Fruit fly (Drosophila melanogaster) whole organism, embryonic: Measurements from ENCODE around the gene CG34242.

Experiments used
- CG10147 ChIP-seq: fragments of 200-800 bp; sonication (Bioruptor generic); optimal IDR thresholded peaks from 2 replicates; lab custom pipeline; 2019; ENCODE audit warnings: missing biosample characterization, mild to moderate bottlenecking, missing genetic modification characterization, moderate library complexity
- CG10959 ChIP-seq: fragments of 200-800 bp; sonication (Bioruptor generic); IDR thresholded peaks from 2 replicates; pipeline ENCODE4 v1.3.6; 2022; ENCODE audit warnings: missing biosample characterization, missing genetic modification characterization
- CG11560 ChIP-seq: fragments of 200-800 bp; sonication (Bioruptor generic); IDR thresholded peaks from 3 replicates; pipeline ENCODE4 v1.3.6; 2022; ENCODE audit warnings: missing biosample characterization, missing genetic modification characterization
- CG12769 ChIP-seq: fragments of 200-800 bp; sonication (Bioruptor generic); optimal IDR thresholded peaks from 2 replicates; lab custom pipeline; 2019; ENCODE audit warnings: missing biosample characterization, mild to moderate bottlenecking, missing genetic modification characterization, moderate library complexity
- CG13624 ChIP-seq: fragments of 200-800 bp; sonication (Bioruptor generic); optimal IDR thresholded peaks from 2 replicates; lab custom pipeline; 2016; ENCODE audit warnings: missing biosample characterization, missing genetic modification characterization
- CG14014 ChIP-seq: fragments of 200-800 bp; sonication (Bioruptor generic); IDR thresholded peaks from 2 replicates; pipeline ENCODE4 v1.3.6; 2022; ENCODE audit warnings: missing biosample characterization, missing genetic modification characterization
- CG1792 ChIP-seq: fragments of 200-800 bp; sonication (Bioruptor generic); optimal IDR thresholded peaks from 2 replicates; lab custom pipeline; 2016; ENCODE audit warnings: missing biosample characterization, missing genetic modification characterization
- CG18619 ChIP-seq: fragments of 200-800 bp; sonication (Bioruptor generic); optimal IDR thresholded peaks from 3 replicates; lab custom pipeline; 2017; ENCODE audit warnings: missing biosample characterization, mild to moderate bottlenecking, missing genetic modification characterization
- CG2202 ChIP-seq: fragments of 200-800 bp; sonication (Bioruptor generic); optimal IDR thresholded peaks from 2 replicates; lab custom pipeline; 2018; ENCODE audit warnings: missing biosample characterization, mild to moderate bottlenecking, missing genetic modification characterization
- CG30020 ChIP-seq: fragments of 200-800 bp; optimal IDR thresholded peaks from 2 replicates; lab custom pipeline; 2019; ENCODE audit warnings: missing biosample characterization, mild to moderate bottlenecking, missing genetic modification characterization, moderate library complexity
- CG3065 ChIP-seq: fragments of 200-800 bp; sonication (Bioruptor generic); optimal IDR thresholded peaks from 2 replicates; lab custom pipeline; 2016; ENCODE audit warnings: missing biosample characterization, missing genetic modification characterization
- CG4854 ChIP-seq: fragments of 200-800 bp; sonication (Bioruptor generic); optimal IDR thresholded peaks from 2 replicates; lab custom pipeline; 2016; ENCODE audit warnings: missing biosample characterization, missing genetic modification characterization, inconsistent platforms
- CG5245 ChIP-seq: fragments of 200-800 bp; sonication (Bioruptor generic); optimal IDR thresholded peaks from 3 replicates; lab custom pipeline; 2016; ENCODE audit warnings: missing biosample characterization, missing genetic modification characterization
- CG6654 ChIP-seq: fragments of 200-800 bp; sonication (Bioruptor generic); optimal IDR thresholded peaks from 2 replicates; lab custom pipeline; 2017; ENCODE audit warnings: missing biosample characterization, mild to moderate bottlenecking, missing genetic modification characterization
- CG7839 ChIP-seq: fragments of 200-800 bp; sonication (Bioruptor generic); optimal IDR thresholded peaks from 3 replicates; lab custom pipeline; 2018; ENCODE audit warnings: missing biosample characterization, mild to moderate bottlenecking, missing genetic modification characterization, moderate library complexity
- CG8290 ChIP-seq, 3 experiments: fragments of 200-800 bp; sonication (Bioruptor generic); optimal IDR thresholded peaks; 2 replicates each; lab custom pipeline; 2016 to 2019; ENCODE audit warnings: missing biosample characterization in 3 of 3, missing genetic modification characterization in 3 of 3, mild to moderate bottlenecking in 2 of 3, moderate library complexity in 1 of 3
- CG8765 ChIP-seq: fragments of 200-800 bp; sonication (Bioruptor generic); IDR thresholded peaks from 2 replicates; pipeline ENCODE4 v1.3.6; 2022; ENCODE audit warnings: missing biosample characterization, missing genetic modification characterization
- CG9609 ChIP-seq: fragments of 200-800 bp; sonication (Bioruptor generic); optimal IDR thresholded peaks from 3 replicates; lab custom pipeline; 2016; ENCODE audit warnings: missing biosample characterization, missing genetic modification characterization
- Dek ChIP-seq: fragments of 200-800 bp; sonication (Bioruptor generic); optimal IDR thresholded peaks from 3 replicates; lab custom pipeline; 2019; ENCODE audit warnings: missing biosample characterization, mild to moderate bottlenecking, missing genetic modification characterization, moderate library complexity
- Dip3 ChIP-seq: fragments of 200-800 bp; sonication (Bioruptor generic); optimal IDR thresholded peaks from 3 replicates; lab custom pipeline; 2016; ENCODE audit warnings: missing biosample characterization, missing genetic modification characterization
- Fer2 ChIP-seq: fragments of 200-800 bp; sonication (Bioruptor generic); optimal IDR thresholded peaks from 2 replicates; lab custom pipeline; 2018; ENCODE audit warnings: missing biosample characterization, mild to moderate bottlenecking, missing genetic modification characterization, moderate library complexity
- GATAe ChIP-seq: fragments of 200-800 bp; sonication (Bioruptor generic); conservative IDR thresholded peaks from 2 replicates; pipeline ENCODE4 v1.3.6; 2022; ENCODE audit warnings: missing biosample characterization, missing genetic modification characterization
- HHEX ChIP-seq: fragments of 200-800 bp; sonication (Bioruptor generic); optimal IDR thresholded peaks from 3 replicates; lab custom pipeline; 2017; ENCODE audit warnings: missing biosample characterization, mild to moderate bottlenecking, missing genetic modification characterization, missing genetic modification reagents
- Hr51 ChIP-seq, 2 experiments: fragments of 200-800 bp; sonication (Bioruptor generic); optimal IDR thresholded peaks; 2 replicates in 1 of 2; 3 replicates in 1 of 2; lab custom pipeline; 2016 to 2018; ENCODE audit warnings: missing biosample characterization in 2 of 2, missing genetic modification characterization in 2 of 2, mild to moderate bottlenecking in 1 of 2, moderate library complexity in 1 of 2
- Neu2 ChIP-seq: fragments of 200-800 bp; sonication (Bioruptor generic); optimal IDR thresholded peaks from 3 replicates; lab custom pipeline; 2016; ENCODE audit warnings: missing biosample characterization, missing genetic modification characterization, borderline replicate concordance
- Optix ChIP-seq: fragments of 200-800 bp; sonication (Bioruptor generic); IDR thresholded peaks from 3 replicates; pipeline ENCODE4 v1.3.6; 2022; ENCODE audit warnings: missing biosample characterization, missing genetic modification characterization
- PHDP ChIP-seq: fragments of 200-800 bp; sonication (Bioruptor generic); optimal IDR thresholded peaks from 3 replicates; lab custom pipeline; 2018; ENCODE audit warnings: missing biosample characterization, mild to moderate bottlenecking, missing genetic modification characterization, moderate library complexity
- Six4 ChIP-seq: fragments of 200-800 bp; sonication (Bioruptor generic); optimal IDR thresholded peaks from 2 replicates; lab custom pipeline; 2016; ENCODE audit warnings: missing biosample characterization, missing genetic modification characterization
- Usf ChIP-seq: fragments of 200-800 bp; sonication (Bioruptor generic); optimal IDR thresholded peaks from 2 replicates; lab custom pipeline; 2017; ENCODE audit warnings: missing genotype, missing biosample characterization, missing genetic modification characterization
- Xrp1 ChIP-seq: fragments of 200-800 bp; sonication (Bioruptor generic); IDR thresholded peaks from 2 replicates; pipeline ENCODE4 v1.3.6; 2022; ENCODE audit warnings: missing biosample characterization, missing genetic modification characterization
- amos ChIP-seq: fragments of 200-800 bp; sonication (Bioruptor generic); IDR thresholded peaks from 2 replicates; pipeline ENCODE4 v1.3.6; 2022; ENCODE audit warnings: missing biosample characterization, missing genetic modification characterization; ENCODE audit not compliant: partially characterized antibody
- ara ChIP-seq: fragments of 200-800 bp; sonication (Bioruptor generic); IDR thresholded peaks from 2 replicates; pipeline ENCODE4 v1.3.6; 2022; ENCODE audit warnings: missing biosample characterization, missing genetic modification characterization
- caup ChIP-seq: fragments of 200-800 bp; sonication (Bioruptor generic); optimal IDR thresholded peaks from 3 replicates; lab custom pipeline; 2017; ENCODE audit warnings: missing biosample characterization, mild to moderate bottlenecking, missing genetic modification characterization, moderate library complexity; ENCODE audit not compliant: severe bottlenecking
- crp ChIP-seq, 2 experiments: fragments of 200-800 bp; sonication (Bioruptor generic); optimal IDR thresholded peaks; 2 replicates in 1 of 2; 3 replicates in 1 of 2; lab custom pipeline; 2017; ENCODE audit warnings: missing biosample characterization in 2 of 2, missing genetic modification characterization in 2 of 2, mild to moderate bottlenecking in 1 of 2, moderate library complexity in 1 of 2
- da ChIP-seq: fragments of 200-800 bp; sonication (Bioruptor generic); optimal IDR thresholded peaks from 2 replicates; lab custom pipeline; 2016; ENCODE audit warnings: missing biosample characterization, missing genetic modification characterization
- dan ChIP-seq: fragments of 200-800 bp; sonication (Bioruptor generic); IDR thresholded peaks from 2 replicates; pipeline ENCODE4 v1.3.6; 2022; ENCODE audit warnings: missing biosample characterization, missing genetic modification characterization
- danr ChIP-seq: fragments of 200-800 bp; sonication (Bioruptor generic); IDR thresholded peaks from 2 replicates; pipeline ENCODE4 v1.3.6; 2022; ENCODE audit warnings: missing biosample characterization, missing genetic modification characterization
- disco-r ChIP-seq: fragments of 200-800 bp; sonication (Bioruptor generic); optimal IDR thresholded peaks from 2 replicates; lab custom pipeline; 2016; ENCODE audit warnings: missing biosample characterization, missing genetic modification characterization
- dmrt11E ChIP-seq: fragments of 200-800 bp; sonication (Bioruptor generic); optimal IDR thresholded peaks from 3 replicates; lab custom pipeline; 2018; ENCODE audit warnings: missing biosample characterization, mild to moderate bottlenecking, missing genetic modification characterization, moderate library complexity
- dysf ChIP-seq: fragments of 200-800 bp; sonication (Bioruptor generic); IDR thresholded peaks from 3 replicates; pipeline ENCODE4 v1.3.6; 2022; ENCODE audit warnings: missing biosample characterization, missing genetic modification characterization
- her ChIP-seq: fragments of 200-800 bp; sonication (Bioruptor generic); optimal IDR thresholded peaks from 2 replicates; lab custom pipeline; 2016; ENCODE audit warnings: missing biosample characterization, missing genetic modification characterization
- ken ChIP-seq: fragments of 200-800 bp; sonication (Bioruptor generic); IDR thresholded peaks from 3 replicates; pipeline ENCODE4 v1.3.6; 2022; ENCODE audit warnings: missing biosample characterization, missing genetic modification characterization
- kni ChIP-seq: fragments of 200-800 bp; sonication (Bioruptor generic); optimal IDR thresholded peaks from 3 replicates; lab custom pipeline; 2017; ENCODE audit warnings: mild to moderate bottlenecking, missing biosample characterization, missing genetic modification reagents, missing genetic modification characterization
- luna ChIP-seq: fragments of 200-800 bp; sonication (Bioruptor generic); optimal IDR thresholded peaks from 2 replicates; lab custom pipeline; 2016; ENCODE audit warnings: missing biosample characterization, missing genetic modification characterization
- pnt ChIP-seq: fragments of 200-800 bp; sonication (Bioruptor generic); optimal IDR thresholded peaks from 3 replicates; lab custom pipeline; 2016; ENCODE audit warnings: missing biosample characterization, missing genetic modification characterization
- pzg ChIP-seq: fragments of 200-800 bp; sonication (Bioruptor generic); optimal IDR thresholded peaks from 3 replicates; lab custom pipeline; 2018; ENCODE audit warnings: missing biosample characterization, mild to moderate bottlenecking, missing genetic modification characterization, moderate library complexity
- sc ChIP-seq, 3 experiments: fragments of >200 bp in 2 of 3; fragments of 200-800 bp in 1 of 3; sonication (Bioruptor generic) in 1 of 3; optimal IDR thresholded peaks; 2 replicates in 2 of 3; 3 replicates in 1 of 3; lab custom pipeline; 2017; ENCODE audit warnings: mild to moderate bottlenecking in 1 of 3, missing biosample characterization in 1 of 3, missing genetic modification characterization in 1 of 3, missing genetic modification reagents in 1 of 3
- scrt ChIP-seq: fragments of 200-800 bp; sonication (Bioruptor generic); optimal IDR thresholded peaks from 2 replicates; lab custom pipeline; 2018; ENCODE audit warnings: missing biosample characterization, mild to moderate bottlenecking, missing genetic modification characterization, moderate library complexity
- seq ChIP-seq: fragments of 200-800 bp; sonication (Bioruptor generic); IDR thresholded peaks from 2 replicates; pipeline ENCODE4 v1.3.6; 2022; ENCODE audit warnings: missing biosample characterization, missing genetic modification characterization
- twi ChIP-seq: fragments of 200-800 bp; optimal IDR thresholded peaks from 2 replicates; lab custom pipeline; 2019; ENCODE audit warnings: missing biosample characterization, mild to moderate bottlenecking, missing genetic modification characterization, moderate library complexity

The CG34242 gene

DNA sequence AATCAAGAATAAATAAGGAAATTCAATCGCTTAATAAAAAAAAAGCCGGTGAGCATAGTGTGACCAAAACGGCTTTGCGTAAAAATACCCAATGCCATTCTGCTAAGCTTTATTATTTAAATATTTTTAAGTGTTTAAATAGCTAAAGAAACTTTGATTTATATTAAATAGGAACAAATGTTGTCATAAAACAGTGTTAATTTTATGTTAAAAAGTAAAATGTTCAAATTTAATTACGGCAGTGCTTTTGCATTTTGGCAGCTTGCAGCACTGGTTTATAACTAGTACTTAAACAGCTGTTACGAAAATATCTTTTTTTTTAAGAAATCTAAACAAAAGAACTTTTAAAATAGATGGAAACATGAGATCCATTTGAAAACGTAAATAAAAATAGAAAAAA is 32.5 kb upstream of the CG34242 start, which contains the start of the genes CG10638 and CG10681 (continued):
- TF ChIP-seq Hr51 (GFP tag; optimal IDR thresholded peaks at IDR 0.05; lab: Kevin White, UChicago) (peak in 1 of 2 experiments; percentile 36), CG10959 (GFP tag; lab: Robert Waterston, UW) (no peak), Xrp1 (peak; percentile 47), CG30020 (tag; lab: Kevin White, UChicago) (peak; percentile 33), Dek (tag; lab: Kevin White, UChicago) (peak; percentile 20), kni (GFP tag; lab: Kevin White, UChicago) (no peak), Fer2 (tag; lab: Kevin White, UChicago) (no peak), HHEX (GFP tag; lab: Kevin White, UChicago) (no peak), disco-r (GFP tag; lab: Kevin White, UChicago) (no peak), CG3065 (GFP tag; lab: Kevin White, UChicago) (no peak), CG8290 (GFP tag; optimal IDR thresholded peaks at IDR 0.05; lab: Kevin White, UChicago) (peak; percentile 71), CG8290 (tag; optimal IDR thresholded peaks at IDR 0.05; lab: Kevin White, UChicago) (no peak), seq (no peak), Dip3 (GFP tag; lab: Kevin White, UChicago) (no peak), CG8765 (GFP tag; lab: Robert Waterston, UW) (no peak), CG6654 (GFP tag; lab: Kevin White, UChicago) (no peak), Usf (GFP tag; lab: Kevin White, UChicago) (no peak), dmrt11E (tag; lab: Kevin White, UChicago) (peak; percentile 8), CG13624 (GFP tag; lab: Kevin White, UChicago) (peak; percentile 16), GATAe (GFP tag; lab: Robert Waterston, UW) (no peak), da (GFP tag; lab: Kevin White, UChicago) (no peak), dan (GFP tag; lab: Robert Waterston, UW) (no peak), CG11560 (no peak), CG4854 (GFP tag; lab: Kevin White, UChicago) (peak; percentile 10), crp (GFP tag; optimal IDR thresholded peaks at IDR 0.05; lab: Kevin White, UChicago) (peak; percentile 67 to 91), CG12769 (no peak), danr (no peak), luna (GFP tag; lab: Kevin White, UChicago) (no peak), ken (GFP tag; lab: Robert Waterston, UW) (no peak; the same call in 2 of the 3 replicates), her (GFP tag; lab: Kevin White, UChicago) (no peak), scrt (GFP tag; lab: Kevin White, UChicago) (peak; percentile 40), CG18619 (GFP tag; lab: Kevin White, UChicago) (no peak), pzg (GFP tag; lab: Kevin White, UChicago) (peak; percentile 60), CG7839 (tag; lab: Kevin White, UChicago) (peak; percentile 15), CG2202 (peak; percentile 26), sc (optimal IDR thresholded peaks at IDR 0.05; lab: Kevin White, UChicago) (no peak), sc (GFP tag; optimal IDR thresholded peaks at IDR 0.05; lab: Kevin White, UChicago) (no peak), Six4 (GFP tag; lab: Kevin White, UChicago) (no peak), caup (GFP tag; lab: Kevin White, UChicago) (no peak), Neu2 (GFP tag; lab: Kevin White, UChicago) (no peak), Optix (GFP tag; lab: Robert Waterston, UW) (no peak), ara (GFP tag; lab: Robert Waterston, UW) (no peak), CG10147 (GFP tag; lab: Kevin White, UChicago) (peak; percentile 36), dysf (no peak), amos (no peak), CG14014 (GFP tag; lab: Robert Waterston, UW) (no peak), CG1792 (GFP tag; lab: Kevin White, UChicago) (no peak), twi (tag; lab: Kevin White, UChicago) (no peak), PHDP (peak; percentile 65), pnt (GFP tag; lab: Kevin White, UChicago) (no peak), CG5245 (GFP tag; lab: Kevin White, UChicago) (peak; percentile 49), CG9609 (GFP tag; lab: Kevin White, UChicago) (no peak)
